Fruit fly (Drosophila melanogaster): ENCODE data around the gene CG18628.

Gene CG18628

DNA sequence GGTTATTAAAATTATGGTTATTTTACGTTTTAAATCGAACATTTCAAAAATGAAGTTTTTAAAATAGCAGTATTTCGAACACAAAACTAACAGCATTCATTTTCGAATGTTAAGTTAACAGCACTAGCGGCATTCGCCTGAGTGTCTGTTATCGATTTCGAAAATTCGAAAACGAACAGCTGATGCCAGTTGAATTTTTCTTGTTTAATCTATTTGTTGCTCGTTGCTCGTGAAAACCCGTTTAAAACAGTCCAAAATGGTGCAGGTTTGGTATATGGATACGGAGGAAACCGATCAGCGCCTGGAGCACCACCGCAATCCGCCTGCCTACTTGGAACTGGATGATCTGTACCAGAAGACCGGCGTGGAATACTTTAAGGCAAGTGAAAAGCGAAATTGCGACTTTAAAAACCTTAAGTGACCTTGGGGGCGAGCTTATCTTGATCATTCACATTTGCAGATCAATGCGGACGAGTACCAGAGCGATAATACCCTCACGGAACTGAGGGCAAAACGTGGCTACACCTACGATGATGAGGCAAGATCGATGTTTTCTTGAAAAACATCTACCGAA lies 23.7 kb downstream of the CG18628 start, which contains the start of gene Adi1 (continued):
- TF ChIP-seq CG34224 (GFP tag; IDR thresholded peaks at IDR 0.05; ENCODE audit: partially characterized antibody) = no peak
- peak; percentile 13 for TF ChIP-seq pzg (GFP tag; optimal IDR thresholded peaks at IDR 0.05)
- peak in 1 of 2 experiments; percentile 82 for TF ChIP-seq crp (GFP tag; optimal IDR thresholded peaks at IDR 0.05)
- TF ChIP-seq MBD-R2 (GFP tag; IDR thresholded peaks at IDR 0.05) = peak; percentile 44
- TF ChIP-seq grn (GFP tag; optimal IDR thresholded peaks at IDR 0.05) = peak; percentile 22
- TF ChIP-seq maf-S (GFP tag; optimal IDR thresholded peaks at IDR 0.05) = no peak
- TF ChIP-seq ewg (GFP tag; optimal IDR thresholded peaks at IDR 0.05) = no peak
- peak; percentile 27 for TF ChIP-seq CG13287 (GFP tag; IDR thresholded peaks at IDR 0.05; ENCODE audit: partially characterized antibody)
- no peak for TF ChIP-seq CG12299 (tag; optimal IDR thresholded peaks at IDR 0.05)

DNA sequence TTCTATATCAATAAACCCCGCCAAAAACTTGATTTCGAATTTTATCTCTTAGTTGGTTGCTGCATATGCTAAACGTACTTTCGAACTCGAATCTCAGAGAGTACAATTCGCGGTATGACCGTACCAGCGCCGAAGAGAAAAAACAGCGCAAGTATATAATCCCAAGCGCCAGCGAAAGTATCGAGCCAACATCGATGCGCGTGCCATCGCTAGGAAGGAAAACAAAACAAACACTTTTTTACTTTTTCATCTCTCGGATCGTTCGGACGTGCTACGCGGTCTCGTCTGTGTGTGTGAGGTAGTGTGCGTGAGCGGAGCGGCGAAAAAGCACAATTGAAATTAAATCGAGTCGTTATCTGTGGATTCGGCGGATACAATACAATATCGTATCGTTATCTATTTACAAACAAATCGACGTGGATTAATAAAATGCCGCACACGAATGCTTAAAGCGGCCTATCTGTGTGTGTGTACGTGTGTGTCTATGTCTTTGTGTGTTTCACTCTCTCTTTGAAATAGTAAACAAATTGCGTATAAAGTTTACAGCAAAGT lies 25.0 kb downstream of the CG18628 start, which contains the start of gene simj:
Gene simj, plus strand, starts transcription at position 229 of the 552 bp plus-strand sequence.
- TF ChIP-seq Tbp (GFP tag; optimal IDR thresholded peaks at IDR 0.05) (peak; percentile 32), onecut (GFP tag; IDR thresholded peaks at IDR 0.05) (peak; percentile 72), slp2 (GFP tag; optimal IDR thresholded peaks at IDR 0.05) (peak; percentile 4), mirr (GFP tag; optimal IDR thresholded peaks at IDR 0.05) (peak; percentile 83), Hey (tag; optimal IDR thresholded peaks at IDR 0.05) (peak; percentile 42), CG32772 (GFP tag; IDR thresholded peaks at IDR 0.05) (no peak), en (GFP tag; optimal IDR thresholded peaks at IDR 0.05) (no peak), shn (GFP tag; optimal IDR thresholded peaks at IDR 0.05) (peak; percentile 4), Dref (GFP tag; IDR thresholded peaks at IDR 0.05) (no peak; the same call in none of the 2 replicates), Lpt (GFP tag; optimal IDR thresholded peaks at IDR 0.05) (no peak), CG14667 (GFP tag; IDR thresholded peaks at IDR 0.05) (no peak), seq (GFP tag; IDR thresholded peaks at IDR 0.05) (no peak), CG12744 (GFP tag; optimal IDR thresholded peaks at IDR 0.05) (peak; percentile 12), Ssrp (tag; optimal IDR thresholded peaks at IDR 0.05) (no peak), ken (GFP tag; IDR thresholded peaks at IDR 0.05) (peak; percentile 7; the same call in 2 of the 3 replicates), lilli (GFP tag; optimal IDR thresholded peaks at IDR 0.05) (peak; percentile 66), H15 (GFP tag; IDR thresholded peaks at IDR 0.05) (no peak), Med (GFP tag) (peak; percentile 95), jumu (GFP tag; optimal IDR thresholded peaks at IDR 0.05) (peak; percentile 46), br (optimal IDR thresholded peaks at IDR 0.05) (no peak), schlank (tag; optimal IDR thresholded peaks at IDR 0.05) (peak; percentile 43), CG8359 (GFP tag; optimal IDR thresholded peaks at IDR 0.05; ENCODE audit: borderline replicate concordance) (peak; percentile 31), HLH3B (GFP tag; IDR thresholded peaks at IDR 0.05) (no peak; the same call in 1 of the 2 replicates), CG4730 (GFP tag; IDR thresholded peaks at IDR 0.05) (no peak), Six4 (GFP tag; optimal IDR thresholded peaks at IDR 0.05) (no peak), nerfin-2 (GFP tag; IDR thresholded peaks at IDR 0.05; ENCODE audit: partially characterized antibody) (peak; percentile 51), sug (tag; optimal IDR thresholded peaks at IDR 0.05) (peak; percentile 64), lola (GFP tag; optimal IDR thresholded peaks at IDR 0.05) (peak in 1 of 3 experiments; percentile 41), ERR (GFP tag; optimal IDR thresholded peaks at IDR 0.05) (peak; percentile 67), CG9727 (GFP tag; optimal IDR thresholded peaks at IDR 0.05) (no peak), CG14710 (tag; optimal IDR thresholded peaks at IDR 0.05) (peak; percentile 62), grau (tag; optimal IDR thresholded peaks at IDR 0.05) (peak; percentile 52), CG18764 (GFP tag; optimal IDR thresholded peaks at IDR 0.05) (peak; percentile 5), ara (GFP tag; IDR thresholded peaks at IDR 0.05) (no peak), zfh1 (GFP tag; IDR thresholded peaks at IDR 0.05) (peak; percentile 69; the same call in 2 of the 3 replicates), CTCF (GFP tag; optimal IDR thresholded peaks at IDR 0.05) (peak; percentile 71), CrebB (tag; optimal IDR thresholded peaks at IDR 0.05) (peak; percentile 58), stwl (tag; optimal IDR thresholded peaks at IDR 0.05) (peak; percentile 66), pita (GFP tag; optimal IDR thresholded peaks at IDR 0.05) (peak; percentile 73), CG1024 (GFP tag; IDR thresholded peaks at IDR 0.05) (no peak), Oaz (GFP tag; IDR thresholded peaks at IDR 0.05) (no peak)
